Fruit fly (Drosophila melanogaster) whole organism, adult: ENCODE results near the gene dpp.

Experiments used
- CG11617 ChIP-seq: fragments of 200-800 bp; sonication (Bioruptor generic); optimal IDR thresholded peaks from 2 replicates; lab custom pipeline; 2017; ENCODE audit warnings: mild to moderate bottlenecking, missing biosample characterization, missing genetic modification reagents, missing genetic modification characterization
- CG33017 ChIP-seq: fragments of 200-800 bp; sonication (Bioruptor generic); optimal IDR thresholded peaks from 2 replicates; lab custom pipeline; 2018; ENCODE audit warnings: missing biosample characterization, mild to moderate bottlenecking, missing genetic modification characterization, moderate library complexity
- CG5204 ChIP-seq: fragments of 200-800 bp; sonication (Bioruptor generic); optimal IDR thresholded peaks from 2 replicates; lab custom pipeline; 2016; ENCODE audit warnings: missing biosample characterization, missing genetic modification characterization
- CG7045 ChIP-seq: fragments of 200-800 bp; sonication (Bioruptor generic); optimal IDR thresholded peaks from 2 replicates; lab custom pipeline; 2017; ENCODE audit warnings: missing biosample characterization, mild to moderate bottlenecking, missing genetic modification characterization
- Crg-1 ChIP-seq: fragments of 200-800 bp; sonication (Bioruptor generic); optimal IDR thresholded peaks from 2 replicates; lab custom pipeline; 2016; ENCODE audit warnings: missing biosample characterization, missing genetic modification characterization
- Hr96 ChIP-seq: fragments of 200-800 bp; sonication (Bioruptor generic); optimal IDR thresholded peaks from 2 replicates; lab custom pipeline; 2016; ENCODE audit warnings: missing biosample characterization, missing genetic modification characterization
- Mnt ChIP-seq: fragments of 200-800 bp; sonication (Bioruptor generic); optimal IDR thresholded peaks from 2 replicates; lab custom pipeline; 2016; ENCODE audit warnings: missing biosample characterization, mild to moderate bottlenecking, missing genetic modification characterization
- bab1 ChIP-seq: fragments of 200-800 bp; sonication (Bioruptor generic); optimal IDR thresholded peaks from 3 replicates; lab custom pipeline; 2019; ENCODE audit warnings: missing biosample characterization, mild to moderate bottlenecking, missing genetic modification characterization, moderate library complexity
- cic ChIP-seq: fragments of 200-800 bp; sonication (Bioruptor generic); optimal IDR thresholded peaks from 2 replicates; lab custom pipeline; 2017; ENCODE audit warnings: missing biosample characterization, mild to moderate bottlenecking, missing genetic modification characterization, moderate library complexity
- cnc ChIP-seq, 2 experiments: fragments of >200 bp; optimal IDR thresholded peaks; 2 replicates each; lab custom pipeline; 2017
- kay ChIP-seq: fragments of 200-800 bp; sonication (Bioruptor generic); peaks from one replicate; lab custom pipeline; 2016; ENCODE audit warnings: missing biosample characterization, missing genetic modification characterization, borderline replicate concordance
- ovo ChIP-seq: fragments of 200-800 bp; sonication (Bioruptor generic); optimal IDR thresholded peaks from 2 replicates; lab custom pipeline; 2016; ENCODE audit warnings: missing biosample characterization, missing genetic modification characterization
- pad ChIP-seq: fragments of 200-800 bp; sonication (Bioruptor generic); optimal IDR thresholded peaks from 3 replicates; lab custom pipeline; 2017; ENCODE audit warnings: missing biosample characterization, missing genetic modification characterization, mild to moderate bottlenecking, moderate library complexity, missing genetic modification reagents

dm6 chr2L:2473842-2474386 lies 45.7 kb downstream of the dpp start:
- TF ChIP-seq Hr96 (no peak), ovo (GFP tag; lab: Kevin White, UChicago) (no peak), CG11617 (GFP tag; lab: Kevin White, UChicago) (no peak), pad (GFP tag; lab: Kevin White, UChicago) (no peak), CG33017 (tag; lab: Kevin White, UChicago) (no peak), Crg-1 (no peak), CG5204 (GFP tag; lab: Kevin White, UChicago) (no peak), kay (GFP tag; lab: Kevin White, UChicago) (no peak), bab1 (GFP tag; lab: Kevin White, UChicago) (no peak), Mnt (GFP tag; lab: Kevin White, UChicago) (no peak), cnc (optimal IDR thresholded peaks at IDR 0.05; lab: Kevin White, UChicago) (no peak), CG7045 (GFP tag; lab: Kevin White, UChicago) (no peak), cic (GFP tag; lab: Kevin White, UChicago) (no peak)
